Worm (Caenorhabditis elegans) whole organism, late embryonic: ENCODE measurements around the gene F13C5.1.

Experiments
- C08G9.2 ChIP-seq: sonication (generic microtip); optimal IDR thresholded peaks from 2 replicates; lab custom pipeline; 2016; ENCODE audit warnings: mild to moderate bottlenecking, missing genetic modification characterization, moderate library complexity, missing compliant biosample characterization
- C38D4.7 ChIP-seq: fragments of 200-800 bp; sonication (Bioruptor generic); optimal IDR thresholded peaks from 2 replicates; lab custom pipeline; 2018; ENCODE audit warnings: mild to moderate bottlenecking, missing genetic modification characterization, moderate library complexity, missing compliant biosample characterization
- F13H6.1 ChIP-seq: sonication (generic microtip); optimal IDR thresholded peaks from 2 replicates; lab custom pipeline; 2016; ENCODE audit warnings: missing genetic modification characterization, missing compliant biosample characterization
- T23F11.4 ChIP-seq: fragments of 200-800 bp; sonication (Bioruptor generic); optimal IDR thresholded peaks from 2 replicates; lab custom pipeline; 2018; ENCODE audit warnings: mild to moderate bottlenecking, missing genetic modification characterization, missing compliant biosample characterization
- ahr-1 ChIP-seq: sonication (generic microtip); optimal IDR thresholded peaks from 2 replicates; lab custom pipeline; 2016; ENCODE audit warnings: missing genetic modification characterization, missing compliant biosample characterization
- ceh-19 ChIP-seq: fragments of 200-800 bp; sonication (Bioruptor generic); optimal IDR thresholded peaks from 2 replicates; lab custom pipeline; 2018; ENCODE audit warnings: mild to moderate bottlenecking, missing genetic modification characterization, missing compliant biosample characterization
- ceh-2 ChIP-seq: sonication (generic microtip); optimal IDR thresholded peaks from 2 replicates; lab custom pipeline; 2016; ENCODE audit warnings: missing genotype, missing genetic modification characterization, missing compliant biosample characterization
- ceh-24 ChIP-seq: sonication (generic microtip); optimal IDR thresholded peaks from 2 replicates; lab custom pipeline; 2016; ENCODE audit warnings: mild to moderate bottlenecking, missing genetic modification characterization, missing compliant biosample characterization
- ceh-45 ChIP-seq: fragments of 200-800 bp; sonication (Bioruptor generic); IDR thresholded peaks from 2 replicates; pipeline ENCODE4 v1.3.6; 2022; ENCODE audit warnings: missing genetic modification reagents, missing genetic modification characterization, missing compliant biosample characterization
- ceh-48 ChIP-seq: sonication (generic microtip); optimal IDR thresholded peaks from 2 replicates; lab custom pipeline; 2016; ENCODE audit warnings: missing genetic modification characterization, inconsistent platforms, missing compliant biosample characterization
- ceh-9 ChIP-seq: sonication (generic microtip); optimal IDR thresholded peaks from 2 replicates; lab custom pipeline; 2016; ENCODE audit warnings: mild to moderate bottlenecking, missing genetic modification characterization, inconsistent platforms, missing compliant biosample characterization
- dmd-4 ChIP-seq: sonication (generic microtip); optimal IDR thresholded peaks from 2 replicates; lab custom pipeline; 2016; ENCODE audit warnings: borderline replicate concordance, missing genetic modification characterization, missing compliant biosample characterization
- elt-4 ChIP-seq: sonication (generic microtip); optimal IDR thresholded peaks from 2 replicates; lab custom pipeline; 2016; ENCODE audit warnings: missing genetic modification characterization, missing compliant biosample characterization
- eyg-1 ChIP-seq: sonication (generic microtip); optimal IDR thresholded peaks from 2 replicates; lab custom pipeline; 2016; ENCODE audit warnings: missing genotype, missing genetic modification characterization, missing compliant biosample characterization
- fkh-6 ChIP-seq: sonication (generic microtip); optimal IDR thresholded peaks from 2 replicates; lab custom pipeline; 2016; ENCODE audit warnings: missing genetic modification characterization, missing compliant biosample characterization
- hlh-30 ChIP-seq: sonication (generic microtip); optimal IDR thresholded peaks from 2 replicates; lab custom pipeline; 2017; ENCODE audit warnings: antibody characterized with exemption, missing genetic modification characterization, missing compliant biosample characterization; ENCODE audit not compliant: insufficient read depth
- hlh-8 ChIP-seq: sonication (generic microtip); optimal IDR thresholded peaks from 2 replicates; lab custom pipeline; 2016; ENCODE audit warnings: missing genotype, missing genetic modification characterization, missing compliant biosample characterization
- lim-6 ChIP-seq: sonication (generic microtip); optimal IDR thresholded peaks from 2 replicates; lab custom pipeline; 2016; ENCODE audit warnings: missing genetic modification characterization, missing compliant biosample characterization
- lin-11 ChIP-seq: fragments of 200-800 bp; sonication (Bioruptor generic); optimal IDR thresholded peaks from 2 replicates; lab custom pipeline; 2018; ENCODE audit warnings: mild to moderate bottlenecking, missing genetic modification characterization, missing compliant biosample characterization
- madf-2 ChIP-seq: sonication (generic microtip); optimal IDR thresholded peaks from 2 replicates; lab custom pipeline; 2017; ENCODE audit warnings: missing genetic modification characterization, missing compliant biosample characterization
- nhr-11 ChIP-seq: fragments of 150-350 bp; optimal IDR thresholded peaks from 2 replicates; lab custom pipeline; 2014; ENCODE audit warnings: missing biosample characterization, missing genetic modification characterization
- npax-4 ChIP-seq: sonication (generic microtip); optimal IDR thresholded peaks from 2 replicates; lab custom pipeline; 2016; ENCODE audit warnings: missing genetic modification characterization, missing compliant biosample characterization
- pros-1 ChIP-seq: fragments of 150-350 bp; optimal IDR thresholded peaks from 2 replicates; lab custom pipeline; 2014; ENCODE audit warnings: missing biosample characterization, missing genetic modification reagents, missing genetic modification characterization
- ref-2 ChIP-seq: sonication (generic microtip); optimal IDR thresholded peaks from 2 replicates; lab custom pipeline; 2016; ENCODE audit warnings: missing genetic modification characterization, missing compliant biosample characterization
- sox-4 ChIP-seq: sonication (generic microtip); optimal IDR thresholded peaks from 2 replicates; lab custom pipeline; 2017; ENCODE audit warnings: mild to moderate bottlenecking, missing genetic modification characterization, inconsistent platforms, missing compliant biosample characterization
- syd-9 ChIP-seq: sonication (generic microtip); optimal IDR thresholded peaks from 2 replicates; lab custom pipeline; 2016; ENCODE audit warnings: mild to moderate bottlenecking, missing genetic modification characterization, moderate library complexity, missing compliant biosample characterization
- tbx-7 ChIP-seq: sonication (generic microtip); optimal IDR thresholded peaks from 2 replicates; lab custom pipeline; 2016; ENCODE audit warnings: missing genotype, missing genetic modification characterization, missing compliant biosample characterization
- ttx-3 ChIP-seq: sonication (generic microtip); optimal IDR thresholded peaks from 2 replicates; lab custom pipeline; 2016; ENCODE audit warnings: missing genetic modification reagents, missing genetic modification characterization, missing compliant biosample characterization
- unc-3 ChIP-seq, 2 experiments: fragments of 200-800 bp in 1 of 2; sonication (Bioruptor generic) in 1 of 2; sonication (generic microtip) in 1 of 2; conservative IDR thresholded peaks in 1 of 2; optimal IDR thresholded peaks in 1 of 2; 2 replicates each; pipeline versions ENCODE4 v1.3.6 to Lab custom; 2016 to 2022; ENCODE audit warnings: missing compliant biosample characterization in 2 of 2, missing genetic modification characterization in 2 of 2, missing genetic modification reagents in 1 of 2
- unc-42 ChIP-seq: sonication (generic microtip); optimal IDR thresholded peaks from 2 replicates; lab custom pipeline; 2016; ENCODE audit warnings: missing genotype, missing genetic modification characterization, missing compliant biosample characterization
- unc-55 ChIP-seq: sonication (generic microtip); optimal IDR thresholded peaks from 2 replicates; lab custom pipeline; 2017; ENCODE audit warnings: missing biosample characterization, missing genetic modification reagents, missing genetic modification characterization
- unc-86 ChIP-seq: sonication (generic microtip); optimal IDR thresholded peaks from 2 replicates; lab custom pipeline; 2016; ENCODE audit warnings: missing genetic modification characterization, missing compliant biosample characterization
- zip-5 ChIP-seq: sonication (generic microtip); optimal IDR thresholded peaks from 2 replicates; lab custom pipeline; 2016; ENCODE audit warnings: missing genetic modification characterization, missing compliant biosample characterization
- ztf-16 ChIP-seq: sonication (generic microtip); optimal IDR thresholded peaks from 2 replicates; lab custom pipeline; 2017; ENCODE audit warnings: missing genetic modification characterization, missing compliant biosample characterization

The F13C5.1 gene

ce11 chrX:621688-622087 is 19.7 kb downstream of the F13C5.1 start:
- TF ChIP-seq C08G9.2 (tag; lab: Kevin White, UChicago) = no peak
- no peak for TF ChIP-seq hlh-8 (tag; lab: Kevin White, UChicago)
- TF ChIP-seq unc-42 = no peak
- TF ChIP-seq ref-2 = no peak
- TF ChIP-seq ahr-1 (tag; lab: Kevin White, UChicago) = no peak
- no peak for TF ChIP-seq C38D4.7
- TF ChIP-seq zip-5 (tag; lab: Kevin White, UChicago) = no peak
- no peak for TF ChIP-seq F13H6.1 (tag; lab: Kevin White, UChicago)
- no peak for TF ChIP-seq lim-6 (tag; lab: Kevin White, UChicago)
- no peak for TF ChIP-seq unc-3 (GFP tag; conservative IDR thresholded peaks at IDR 0.05; lab: Robert Waterston, UW)
- TF ChIP-seq unc-3 (tag; optimal IDR thresholded peaks at IDR 0.05; lab: Kevin White, UChicago) = no peak

DNA sequence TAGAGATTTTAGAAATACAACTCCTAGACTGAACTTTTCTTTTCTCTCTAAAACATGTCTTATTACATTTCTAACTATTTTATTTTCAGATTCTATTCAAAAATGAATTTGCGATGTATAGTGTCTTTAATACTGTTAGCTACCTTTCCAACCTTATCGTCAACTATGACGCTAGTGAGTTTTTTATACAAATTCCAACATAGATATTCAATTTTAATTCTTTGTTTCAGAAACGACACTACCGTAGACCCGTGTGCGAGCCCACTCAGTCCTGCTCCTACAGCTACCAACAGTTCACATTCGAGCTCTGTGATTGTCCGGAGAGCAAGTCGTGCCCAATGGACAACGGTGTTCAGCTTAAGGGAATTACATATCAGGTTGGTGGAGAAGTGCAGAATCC is 27.2 kb downstream of the F13C5.1 start, which contains the start of gene M6.4:
Gene M6.4 (plus strand): TSS at position 55 of the 400 bp plus-strand sequence.
- TF ChIP-seq ceh-19 (GFP tag; lab: Kevin White, UChicago) = no peak
- TF ChIP-seq dmd-4 (tag; lab: Kevin White, UChicago) = no peak
- TF ChIP-seq ceh-48 (tag; lab: Kevin White, UChicago) = no peak
- TF ChIP-seq ceh-24 = no peak
- TF ChIP-seq tbx-7 (tag; lab: Kevin White, UChicago) = no peak
- TF ChIP-seq unc-55 (GFP tag; lab: Kevin White, UChicago) = no peak
- TF ChIP-seq ceh-45 (GFP tag; lab: Robert Waterston, UW) = no peak
- no peak for TF ChIP-seq syd-9 (tag; lab: Kevin White, UChicago)
- TF ChIP-seq madf-2 (tag; lab: Kevin White, UChicago) = no peak
- no peak for TF ChIP-seq unc-86 (tag; lab: Kevin White, UChicago)
- no peak for TF ChIP-seq lin-11
- TF ChIP-seq ztf-16 = no peak
- no peak for TF ChIP-seq unc-42
- TF ChIP-seq fkh-6 (tag; lab: Kevin White, UChicago) = no peak
- TF ChIP-seq ceh-2 (tag; lab: Kevin White, UChicago) = no peak
- no peak for TF ChIP-seq ahr-1 (tag; lab: Kevin White, UChicago)
- no peak for TF ChIP-seq nhr-11 (tag; lab: Kevin White, UChicago)

DNA sequence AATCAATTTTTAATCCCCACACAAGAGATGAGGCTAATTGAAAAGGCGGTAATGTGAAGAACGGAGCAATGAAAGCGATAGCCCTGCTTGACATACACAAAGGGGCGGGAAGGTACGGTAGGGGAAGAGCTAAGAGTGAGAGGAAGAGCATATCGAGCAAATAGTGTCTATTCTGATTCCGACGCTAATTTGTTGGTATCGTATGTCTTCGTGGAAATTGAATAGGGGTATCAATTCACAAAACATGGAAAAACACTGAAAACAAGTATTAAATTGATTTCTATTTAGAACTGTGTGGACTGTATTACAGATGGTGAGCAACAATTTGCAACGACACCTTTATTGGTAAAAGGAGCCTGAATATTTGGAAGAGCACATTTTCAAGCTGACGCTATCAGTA is 34.9 kb downstream of the F13C5.1 start, which contains the start of gene pha-2:
Gene pha-2 (minus strand): TSS at position 101 of the 400 bp plus-strand sequence.
- TF ChIP-seq npax-4 (tag; lab: Kevin White, UChicago) = no peak
- no peak for TF ChIP-seq T23F11.4
- no peak for TF ChIP-seq C08G9.2 (tag; lab: Kevin White, UChicago)
- no peak for TF ChIP-seq hlh-30 (tag; lab: Kevin White, UChicago)
- TF ChIP-seq ttx-3 = no peak
- TF ChIP-seq ref-2 = no peak
- no peak for TF ChIP-seq ztf-16
- TF ChIP-seq tbx-7 (tag; lab: Kevin White, UChicago) = no peak
- no peak for TF ChIP-seq unc-42
- no peak for TF ChIP-seq ceh-9 (tag; lab: Kevin White, UChicago)
- no peak for TF ChIP-seq syd-9 (tag; lab: Kevin White, UChicago)
- no peak for TF ChIP-seq ceh-2 (tag; lab: Kevin White, UChicago)

DNA sequence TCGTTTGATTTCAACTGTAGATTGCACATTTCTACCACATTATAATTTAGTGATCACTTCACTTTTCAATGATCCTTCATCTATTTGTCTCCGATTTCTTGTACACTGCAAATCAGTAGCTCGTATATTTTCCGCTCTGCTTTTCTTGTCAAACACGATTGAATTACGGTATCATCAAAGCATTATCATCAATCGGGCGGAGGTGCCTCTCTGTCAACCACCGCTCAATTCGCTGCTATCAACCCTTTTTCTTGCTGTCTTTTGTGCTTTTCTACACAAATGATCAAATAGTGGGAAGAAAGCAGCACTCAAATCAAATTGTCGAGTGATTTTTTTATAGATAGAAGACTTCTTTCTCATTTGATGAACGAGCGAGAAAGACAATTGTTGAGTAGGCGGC is 35.6 kb downstream of the F13C5.1 start:
- TF ChIP-seq ceh-45 (GFP tag; lab: Robert Waterston, UW) (no peak), nhr-11 (tag; lab: Kevin White, UChicago) (no peak)

ce11 chrX:641440-641839 is 39.5 kb downstream of the F13C5.1 start, which contains the start of gene M6.11:
Gene M6.11 (minus strand): TSS chrX:641540.
- TF ChIP-seq lim-6 (tag; lab: Kevin White, UChicago) (no peak), npax-4 (tag; lab: Kevin White, UChicago) (no peak), nhr-11 (tag; lab: Kevin White, UChicago) (no peak), elt-4 (tag; lab: Kevin White, UChicago) (no peak), eyg-1 (no peak), pros-1 (tag; lab: Kevin White, UChicago) (no peak), dmd-4 (tag; lab: Kevin White, UChicago) (no peak), sox-4 (tag; lab: Kevin White, UChicago) (no peak), unc-42 (no peak)
